Worm (Caenorhabditis elegans) whole organism, L4 larva: Measurements from ENCODE around the gene F35A5.8.

Source experiments
- ama-1 ChIP-seq: fragments of 150-350 bp; optimal IDR thresholded peaks from 2 replicates; lab custom pipeline; 2014; ENCODE audit warnings: inconsistent platforms, mixed read lengths
- ceh-20 ChIP-seq: fragments of 200-800 bp; sonication (Bioruptor generic); IDR thresholded peaks from 2 replicates; pipeline ENCODE4 v1.3.6; 2022; ENCODE audit warnings: missing genetic modification reagents, missing genetic modification characterization, missing compliant biosample characterization
- ceh-82 ChIP-seq: sonication (generic microtip); optimal IDR thresholded peaks from 2 replicates; lab custom pipeline; 2017; ENCODE audit warnings: missing biosample characterization, missing genetic modification characterization
- duxl-1 ChIP-seq: sonication (generic microtip); optimal IDR thresholded peaks from 2 replicates; lab custom pipeline; 2016; ENCODE audit warnings: mild to moderate bottlenecking, missing genetic modification characterization, moderate library complexity, missing compliant biosample characterization; ENCODE audit not compliant: poor library complexity
- egl-27 ChIP-seq: sonication (generic microtip); optimal IDR thresholded peaks from 3 replicates; lab custom pipeline; 2017; ENCODE audit warnings: missing biosample characterization, missing genetic modification reagents, missing genetic modification characterization
- fos-1 ChIP-seq: fragments of 150-350 bp; optimal IDR thresholded peaks from 2 replicates; lab custom pipeline; 2014; ENCODE audit warnings: missing biosample characterization, missing genetic modification characterization
- lsy-2 ChIP-seq, 2 experiments: fragments of 150-350 bp in 1 of 2; sonication (generic microtip) in 1 of 2; optimal IDR thresholded peaks; 2 replicates each; lab custom pipeline; 2014 to 2017; ENCODE audit warnings: missing biosample characterization in 2 of 2, missing genetic modification characterization in 2 of 2
- mxl-3 ChIP-seq: fragments of 200-800 bp; sonication (Bioruptor generic); optimal IDR thresholded peaks from 2 replicates; lab custom pipeline; 2018; ENCODE audit warnings: mild to moderate bottlenecking, missing genetic modification characterization, missing compliant biosample characterization
- nhr-11 ChIP-seq: fragments of 150-350 bp; optimal IDR thresholded peaks from 2 replicates; lab custom pipeline; 2014; ENCODE audit warnings: missing biosample characterization, missing genetic modification characterization
- pha-4 ChIP-seq, 2 experiments: fragments of 150-350 bp in 1 of 2; fragments of 200-800 bp in 1 of 2; sonication (Bioruptor generic) in 1 of 2; IDR thresholded peaks in 1 of 2; optimal IDR thresholded peaks in 1 of 2; 2 replicates each; pipeline versions ENCODE4 v1.3.6 to Lab custom; 2014 to 2022; ENCODE audit warnings: missing genetic modification characterization in 2 of 2, missing genetic modification reagents in 2 of 2, missing biosample characterization in 1 of 2, missing compliant biosample characterization in 1 of 2
- unc-39 ChIP-seq: sonication (generic microtip); optimal IDR thresholded peaks from 2 replicates; lab custom pipeline; 2017; ENCODE audit warnings: missing biosample characterization, missing genetic modification characterization

ce11 chrX:3787431-3788076 is 15.7 kb downstream of the F35A5.8 start, which contains the start of gene pmpl-1:
- TF ChIP-seq mxl-3 (GFP tag; lab: Kevin White, UChicago) = peak; percentile 2
- peak; percentile 81 for TF ChIP-seq ama-1 (lab: Kevin White, UChicago)
- TF ChIP-seq pha-4 (GFP tag; IDR thresholded peaks at IDR 0.05; lab: Robert Waterston, UW) = no peak
- no peak for TF ChIP-seq pha-4 (tag; optimal IDR thresholded peaks at IDR 0.05; lab: Kevin White, UChicago)
- TF ChIP-seq nhr-11 (tag; lab: Kevin White, UChicago) = peak; percentile 33
- no peak for TF ChIP-seq duxl-1 (tag; lab: Kevin White, UChicago)
- no peak for TF ChIP-seq fos-1 (tag; lab: Kevin White, UChicago)
- TF ChIP-seq ceh-20 (GFP tag; lab: Robert Waterston, UW) = no peak
- no peak for TF ChIP-seq unc-39 (tag; lab: Kevin White, UChicago)
- peak; percentile 5 to 31 for TF ChIP-seq lsy-2 (tag; optimal IDR thresholded peaks at IDR 0.05; lab: Kevin White, UChicago)
- no peak for TF ChIP-seq ceh-82
- no peak for TF ChIP-seq egl-27 (tag; lab: Kevin White, UChicago)
